Worm (Caenorhabditis elegans): ENCODE results near the gene eak-4.

Gene eak-4

DNA sequence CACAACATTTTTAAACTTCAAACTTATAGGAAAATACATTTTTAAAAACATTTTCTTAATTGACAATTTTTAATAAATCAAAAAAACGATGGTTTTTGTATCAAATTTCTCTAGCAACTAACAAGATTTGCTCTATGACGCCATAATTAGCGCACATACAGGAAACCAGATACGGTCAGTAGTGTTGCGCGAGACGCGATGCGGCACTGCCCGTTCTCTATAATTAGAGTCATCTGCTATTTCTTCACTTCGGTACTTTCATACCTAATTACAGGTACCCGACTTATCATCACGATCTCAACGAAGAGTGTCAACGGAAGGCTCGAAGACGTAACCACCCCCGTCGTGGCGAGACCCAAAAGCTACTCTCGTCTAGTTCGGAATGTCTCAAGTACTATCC is 19.3 kb upstream of the eak-4 start:
- TF ChIP-seq fkh-10 (GFP tag; optimal IDR thresholded peaks at IDR 0.05), result no peak
- no peak for TF ChIP-seq swsn-7 (tag; optimal IDR thresholded peaks at IDR 0.05)
- TF ChIP-seq zip-4 (GFP tag; optimal IDR thresholded peaks at IDR 0.05), result no peak
- TF ChIP-seq ceh-63 (GFP tag; optimal IDR thresholded peaks at IDR 0.05), result no peak
- TF ChIP-seq ceh-90 (tag; optimal IDR thresholded peaks at IDR 0.05), result no peak
- TF ChIP-seq lin-35 (GFP tag; optimal IDR thresholded peaks at IDR 0.05), result no peak
- no peak for TF ChIP-seq elt-3 (tag; optimal IDR thresholded peaks at IDR 0.05)
- no peak for TF ChIP-seq fkh-4 (tag; optimal IDR thresholded peaks at IDR 0.05; ENCODE audit: borderline replicate concordance)
- TF ChIP-seq nhr-11 (tag; optimal IDR thresholded peaks at IDR 0.05), result no peak
- TF ChIP-seq C16A3.4 (tag; optimal IDR thresholded peaks at IDR 0.05), result no peak
- TF ChIP-seq nhr-90 (tag; optimal IDR thresholded peaks at IDR 0.05; ENCODE audit: poor library complexity), result no peak
- TF ChIP-seq aly-2 (tag; optimal IDR thresholded peaks at IDR 0.05), result no peak
- no peak for TF ChIP-seq efl-3 (GFP tag; optimal IDR thresholded peaks at IDR 0.05)
- no peak for TF ChIP-seq snu-23 (GFP tag; optimal IDR thresholded peaks at IDR 0.05)
- TF ChIP-seq hlh-17 (GFP tag; optimal IDR thresholded peaks at IDR 0.05; ENCODE audit: borderline replicate concordance), result no peak

DNA sequence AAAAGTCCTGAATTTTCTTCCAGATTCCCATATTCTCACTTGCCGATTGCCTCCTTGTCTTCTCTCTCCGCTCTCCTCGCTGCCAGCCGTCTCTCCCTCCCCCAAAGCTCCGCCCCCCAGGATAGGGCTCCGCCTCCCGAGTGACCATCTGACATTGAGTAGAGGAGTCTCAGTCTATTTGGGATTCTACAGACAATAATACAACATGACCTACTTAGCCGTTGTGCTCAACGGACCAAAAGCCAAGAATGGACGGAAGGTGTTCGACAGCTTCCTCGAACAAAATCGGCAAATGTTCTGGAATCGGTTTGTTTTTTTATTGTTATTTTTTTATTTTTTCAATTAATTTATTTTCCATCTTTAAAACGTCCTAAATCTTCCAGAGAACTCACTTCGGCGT is 16.7 kb upstream of the eak-4 start, which contains the start of gene ham-1:
TSS of gene ham-1 (plus strand) at position 173 of the 400 bp plus-strand sequence.
- TF ChIP-seq alr-1 (tag; optimal IDR thresholded peaks at IDR 0.05; ENCODE audit: borderline replicate concordance) (no peak), lin-39 (tag; optimal IDR thresholded peaks at IDR 0.05) (no peak), efl-3 (GFP tag; optimal IDR thresholded peaks at IDR 0.05) (no peak), dsc-1 (tag; optimal IDR thresholded peaks at IDR 0.05) (no peak), aha-1 (tag; optimal IDR thresholded peaks at IDR 0.05) (no peak), nhr-76 (tag; optimal IDR thresholded peaks at IDR 0.05) (no peak), lsy-2 (tag; optimal IDR thresholded peaks at IDR 0.05) (no peak), unc-30 (tag; optimal IDR thresholded peaks at IDR 0.05) (no peak), ets-5 (GFP tag; IDR thresholded peaks at IDR 0.05) (no peak), dpl-1 (GFP tag; optimal IDR thresholded peaks at IDR 0.05) (no peak), tlp-1 (tag; optimal IDR thresholded peaks at IDR 0.05) (no peak), fkh-8 (tag; optimal IDR thresholded peaks at IDR 0.05) (no peak), lin-35 (GFP tag; optimal IDR thresholded peaks at IDR 0.05) (no peak), mep-1 (tag; optimal IDR thresholded peaks at IDR 0.05) (no peak), jun-1 (tag; optimal IDR thresholded peaks at IDR 0.05) (no peak), sup-37 (GFP tag; optimal IDR thresholded peaks at IDR 0.05) (no peak), pag-3 (tag; optimal IDR thresholded peaks at IDR 0.05; ENCODE audit: borderline replicate concordance, insufficient read depth) (no peak), lin-15B (tag; optimal IDR thresholded peaks at IDR 0.05) (no peak)

DNA sequence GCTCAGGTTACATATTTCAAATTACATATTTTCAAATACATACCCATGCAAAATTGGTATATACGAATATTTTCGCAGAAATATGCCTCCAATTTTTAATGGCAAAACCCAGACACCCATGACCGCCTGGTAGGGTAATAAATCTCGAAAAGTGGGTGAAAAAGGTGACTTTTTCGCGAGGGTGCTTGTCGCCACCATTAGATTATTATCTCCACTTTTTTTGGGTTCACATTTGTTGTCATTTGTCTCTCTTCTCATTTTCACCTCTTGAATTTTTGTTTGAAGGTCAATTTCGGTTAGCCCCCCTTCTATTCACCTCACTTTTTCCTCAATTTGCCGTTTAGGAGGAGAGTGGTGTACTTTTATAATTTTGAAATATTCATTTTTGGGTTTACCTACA is 14.9 kb upstream of the eak-4 start:
- TF ChIP-seq nhr-85 (tag) (peak; percentile 84), blmp-1 (tag; optimal IDR thresholded peaks at IDR 0.05) (peak; percentile 13), lin-13 (GFP tag; optimal IDR thresholded peaks at IDR 0.05) (no peak), lin-14 (GFP tag; optimal IDR thresholded peaks at IDR 0.05) (peak; percentile 13)

DNA sequence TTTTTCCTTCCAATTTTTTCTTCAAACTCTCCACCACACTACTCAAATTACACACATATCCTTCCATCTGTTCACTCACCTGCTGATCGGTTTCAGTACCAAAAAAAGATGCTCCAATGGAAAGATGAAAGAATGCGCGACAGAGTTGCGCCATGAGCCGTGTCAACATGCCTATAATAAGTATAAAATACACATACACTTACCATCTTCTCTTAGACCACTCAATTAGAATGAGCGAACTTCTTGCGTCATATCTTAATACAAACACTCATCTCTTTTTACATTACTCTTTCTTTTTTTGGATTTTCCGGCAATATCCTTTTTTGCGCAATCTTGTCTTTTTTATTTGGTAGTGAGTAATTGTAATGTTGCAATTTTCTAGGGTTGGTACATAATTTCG is 12.4 kb upstream of the eak-4 start:
- no peak for TF ChIP-seq nhr-90 (tag; optimal IDR thresholded peaks at IDR 0.05; ENCODE audit: poor library complexity)
- no peak for TF ChIP-seq egl-27 (tag; optimal IDR thresholded peaks at IDR 0.05)
- no peak for TF ChIP-seq lin-13 (GFP tag; optimal IDR thresholded peaks at IDR 0.05)
- TF ChIP-seq nhr-84 (tag; optimal IDR thresholded peaks at IDR 0.05), result no peak

Data from whole organism, L1 larva.